Fruit fly (Drosophila melanogaster) whole organism, adult: ENCODE measurements around the gene CG3748.

Experiments
- CG11617 ChIP-seq: fragments of 200-800 bp; sonication (Bioruptor generic); optimal IDR thresholded peaks from 2 replicates; lab custom pipeline; 2017; ENCODE audit warnings: mild to moderate bottlenecking, missing biosample characterization, missing genetic modification reagents, missing genetic modification characterization
- CG12768 ChIP-seq: fragments of 200-800 bp; sonication (Bioruptor generic); optimal IDR thresholded peaks from 2 replicates; lab custom pipeline; 2017; ENCODE audit warnings: missing biosample characterization, missing genetic modification characterization, mild to moderate bottlenecking, moderate library complexity, missing genetic modification reagents
- CG14711 ChIP-seq: fragments of 200-800 bp; sonication (Bioruptor generic); optimal IDR thresholded peaks from 2 replicates; lab custom pipeline; 2018; ENCODE audit warnings: missing biosample characterization, mild to moderate bottlenecking, missing genetic modification characterization, moderate library complexity
- CG1620 ChIP-seq: fragments of 200-800 bp; sonication (Bioruptor generic); optimal IDR thresholded peaks from 2 replicates; lab custom pipeline; 2016; ENCODE audit warnings: missing biosample characterization, missing genetic modification characterization
- CG33017 ChIP-seq: fragments of 200-800 bp; sonication (Bioruptor generic); optimal IDR thresholded peaks from 2 replicates; lab custom pipeline; 2018; ENCODE audit warnings: missing biosample characterization, mild to moderate bottlenecking, missing genetic modification characterization, moderate library complexity
- CG5204 ChIP-seq: fragments of 200-800 bp; sonication (Bioruptor generic); optimal IDR thresholded peaks from 2 replicates; lab custom pipeline; 2016; ENCODE audit warnings: missing biosample characterization, missing genetic modification characterization
- CG7045 ChIP-seq: fragments of 200-800 bp; sonication (Bioruptor generic); optimal IDR thresholded peaks from 2 replicates; lab custom pipeline; 2017; ENCODE audit warnings: missing biosample characterization, mild to moderate bottlenecking, missing genetic modification characterization
- CG7101 ChIP-seq: fragments of 200-800 bp; sonication (Bioruptor generic); optimal IDR thresholded peaks from 2 replicates; lab custom pipeline; 2018; ENCODE audit warnings: missing biosample characterization, mild to moderate bottlenecking, missing genetic modification characterization, moderate library complexity
- Clk ChIP-seq: fragments of 200-800 bp; sonication (Bioruptor generic); optimal IDR thresholded peaks from 2 replicates; lab custom pipeline; 2017; ENCODE audit warnings: missing biosample characterization, missing genetic modification characterization
- Crg-1 ChIP-seq: fragments of 200-800 bp; sonication (Bioruptor generic); optimal IDR thresholded peaks from 2 replicates; lab custom pipeline; 2016; ENCODE audit warnings: missing biosample characterization, missing genetic modification characterization
- Hr96 ChIP-seq: fragments of 200-800 bp; sonication (Bioruptor generic); optimal IDR thresholded peaks from 2 replicates; lab custom pipeline; 2016; ENCODE audit warnings: missing biosample characterization, missing genetic modification characterization
- Mnt ChIP-seq: fragments of 200-800 bp; sonication (Bioruptor generic); optimal IDR thresholded peaks from 2 replicates; lab custom pipeline; 2016; ENCODE audit warnings: missing biosample characterization, mild to moderate bottlenecking, missing genetic modification characterization
- bab1 ChIP-seq: fragments of 200-800 bp; sonication (Bioruptor generic); optimal IDR thresholded peaks from 3 replicates; lab custom pipeline; 2019; ENCODE audit warnings: missing biosample characterization, mild to moderate bottlenecking, missing genetic modification characterization, moderate library complexity
- cic ChIP-seq: fragments of 200-800 bp; sonication (Bioruptor generic); optimal IDR thresholded peaks from 2 replicates; lab custom pipeline; 2017; ENCODE audit warnings: missing biosample characterization, mild to moderate bottlenecking, missing genetic modification characterization, moderate library complexity
- cnc ChIP-seq, 2 experiments: fragments of >200 bp; optimal IDR thresholded peaks; 2 replicates each; lab custom pipeline; 2017
- kay ChIP-seq: fragments of 200-800 bp; sonication (Bioruptor generic); peaks from one replicate; lab custom pipeline; 2016; ENCODE audit warnings: missing biosample characterization, missing genetic modification characterization, borderline replicate concordance
- ovo ChIP-seq: fragments of 200-800 bp; sonication (Bioruptor generic); optimal IDR thresholded peaks from 2 replicates; lab custom pipeline; 2016; ENCODE audit warnings: missing biosample characterization, missing genetic modification characterization
- pad ChIP-seq: fragments of 200-800 bp; sonication (Bioruptor generic); optimal IDR thresholded peaks from 3 replicates; lab custom pipeline; 2017; ENCODE audit warnings: missing biosample characterization, missing genetic modification characterization, mild to moderate bottlenecking, moderate library complexity, missing genetic modification reagents
- tj ChIP-seq: fragments of 200-800 bp; sonication (Bioruptor generic); optimal IDR thresholded peaks from 3 replicates; lab custom pipeline; 2017; ENCODE audit warnings: missing biosample characterization, mild to moderate bottlenecking, missing genetic modification characterization, moderate library complexity
- toe ChIP-seq: fragments of 200-800 bp; sonication (Bioruptor generic); optimal IDR thresholded peaks from 2 replicates; lab custom pipeline; 2016; ENCODE audit warnings: missing biosample characterization, missing genetic modification characterization

Gene CG3748

DNA sequence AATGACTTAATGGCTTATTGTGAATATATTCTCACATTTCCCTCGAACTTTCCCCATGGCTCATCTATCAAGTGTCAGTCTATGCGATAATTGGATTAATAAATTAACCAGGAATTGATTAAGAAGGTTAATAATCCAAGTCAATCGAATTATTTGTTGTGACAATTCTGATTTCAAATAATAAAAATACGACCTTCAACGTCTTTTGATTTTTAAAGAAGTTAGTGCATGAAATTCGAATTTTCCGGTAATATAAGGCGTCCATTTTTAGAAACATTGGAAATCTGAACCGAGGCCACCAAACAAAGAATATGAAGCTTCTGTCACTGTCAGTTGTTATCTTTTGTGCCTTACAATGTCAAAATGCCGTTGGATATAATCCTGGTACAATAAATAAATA, 6.6 kb downstream of the CG3748 start, which contains the start of gene CG43350:
CG43350 (plus strand) TSS at position 301 of the 400 bp plus-strand sequence.
- TF ChIP-seq kay = no peak
- TF ChIP-seq CG7101 (tag; lab: Kevin White, UChicago) = no peak
- no peak for TF ChIP-seq cic (GFP tag; lab: Kevin White, UChicago)
- no peak for TF ChIP-seq Mnt (GFP tag; lab: Kevin White, UChicago)
- no peak for TF ChIP-seq CG5204 (GFP tag; lab: Kevin White, UChicago)
- no peak for TF ChIP-seq CG1620 (GFP tag; lab: Kevin White, UChicago)
- TF ChIP-seq pad (GFP tag; lab: Kevin White, UChicago) = no peak
- TF ChIP-seq Hr96 (GFP tag; lab: Kevin White, UChicago) = no peak
- no peak for TF ChIP-seq CG14711 (tag; lab: Kevin White, UChicago)
- TF ChIP-seq CG33017 (tag; lab: Kevin White, UChicago) = no peak
- TF ChIP-seq CG12768 (GFP tag; lab: Kevin White, UChicago) = no peak
- TF ChIP-seq CG11617 (GFP tag; lab: Kevin White, UChicago) = no peak
- TF ChIP-seq Clk (GFP tag; lab: Kevin White, UChicago) = no peak
- TF ChIP-seq tj (GFP tag; lab: Kevin White, UChicago) = no peak
- no peak for TF ChIP-seq CG7045 (GFP tag; lab: Kevin White, UChicago)
- TF ChIP-seq toe (GFP tag; lab: Kevin White, UChicago) = no peak
- TF ChIP-seq bab1 = no peak
- no peak for TF ChIP-seq cnc (optimal IDR thresholded peaks at IDR 0.05; lab: Kevin White, UChicago)
- TF ChIP-seq Crg-1 (GFP tag; lab: Kevin White, UChicago) = no peak
- TF ChIP-seq ovo (GFP tag; lab: Kevin White, UChicago) = no peak

- TF ChIP-seq Hr96 (GFP tag; lab: Kevin White, UChicago) (no peak), CG5204 (GFP tag; lab: Kevin White, UChicago) (no peak), Clk (GFP tag; lab: Kevin White, UChicago) (no peak), Mnt (GFP tag; lab: Kevin White, UChicago) (no peak), toe (GFP tag; lab: Kevin White, UChicago) (no peak), Crg-1 (GFP tag; lab: Kevin White, UChicago) (no peak), CG14711 (tag; lab: Kevin White, UChicago) (no peak)
Observed at dm6 chr2L:9350170-9350569, 7.5 kb downstream of the CG3748 start, which contains the start of gene CG13110. Gene CG13110, plus strand, starts transcription at chr2L:9350470.

dm6 chr2L:9367340-9367739, 24.7 kb downstream of the CG3748 start, which contains the start of gene CG34181:
Gene CG34181, plus strand, starts transcription at chr2L:9367640.
- TF ChIP-seq cnc (optimal IDR thresholded peaks at IDR 0.05; lab: Kevin White, UChicago) (no peak), Clk (GFP tag; lab: Kevin White, UChicago) (no peak), Mnt (GFP tag; lab: Kevin White, UChicago) (no peak), ovo (GFP tag; lab: Kevin White, UChicago) (no peak), CG14711 (tag; lab: Kevin White, UChicago) (no peak), CG12768 (GFP tag; lab: Kevin White, UChicago) (no peak), cic (GFP tag; lab: Kevin White, UChicago) (no peak), CG11617 (GFP tag; lab: Kevin White, UChicago) (no peak), CG1620 (GFP tag; lab: Kevin White, UChicago) (no peak), kay (no peak), CG5204 (GFP tag; lab: Kevin White, UChicago) (no peak), pad (GFP tag; lab: Kevin White, UChicago) (no peak), toe (GFP tag; lab: Kevin White, UChicago) (no peak), CG33017 (tag; lab: Kevin White, UChicago) (no peak)

- TF ChIP-seq CG1620 (GFP tag; lab: Kevin White, UChicago) (no peak), toe (GFP tag; lab: Kevin White, UChicago) (no peak), tj (GFP tag; lab: Kevin White, UChicago) (no peak), CG14711 (tag; lab: Kevin White, UChicago) (no peak), Mnt (GFP tag; lab: Kevin White, UChicago) (no peak)
Observed at dm6 chr2L:9369724-9370123, 27.1 kb downstream of the CG3748 start.

- no peak for TF ChIP-seq CG12768 (GFP tag; lab: Kevin White, UChicago)
- TF ChIP-seq CG7101 (tag; lab: Kevin White, UChicago) = no peak
- TF ChIP-seq tj (GFP tag; lab: Kevin White, UChicago) = no peak
- TF ChIP-seq kay = no peak
- TF ChIP-seq Hr96 (GFP tag; lab: Kevin White, UChicago) = no peak
- no peak for TF ChIP-seq CG7045 (GFP tag; lab: Kevin White, UChicago)
- TF ChIP-seq CG33017 (tag; lab: Kevin White, UChicago) = no peak
- TF ChIP-seq CG1620 (GFP tag; lab: Kevin White, UChicago) = no peak
- TF ChIP-seq CG11617 (GFP tag; lab: Kevin White, UChicago) = no peak
- TF ChIP-seq bab1 = no peak
- TF ChIP-seq cnc (optimal IDR thresholded peaks at IDR 0.05; lab: Kevin White, UChicago) = no peak
- TF ChIP-seq Clk (GFP tag; lab: Kevin White, UChicago) = no peak
- TF ChIP-seq pad (GFP tag; lab: Kevin White, UChicago) = no peak
- no peak for TF ChIP-seq ovo (GFP tag; lab: Kevin White, UChicago)
- TF ChIP-seq CG14711 (tag; lab: Kevin White, UChicago) = no peak
- TF ChIP-seq Mnt (GFP tag; lab: Kevin White, UChicago) = no peak
- no peak for TF ChIP-seq cic (GFP tag; lab: Kevin White, UChicago)
- no peak for TF ChIP-seq CG5204 (GFP tag; lab: Kevin White, UChicago)
- TF ChIP-seq toe (GFP tag; lab: Kevin White, UChicago) = no peak
- no peak for TF ChIP-seq Crg-1 (GFP tag; lab: Kevin White, UChicago)
Observed at dm6 chr2L:9377789-9378188, 35.2 kb downstream of the CG3748 start.

DNA sequence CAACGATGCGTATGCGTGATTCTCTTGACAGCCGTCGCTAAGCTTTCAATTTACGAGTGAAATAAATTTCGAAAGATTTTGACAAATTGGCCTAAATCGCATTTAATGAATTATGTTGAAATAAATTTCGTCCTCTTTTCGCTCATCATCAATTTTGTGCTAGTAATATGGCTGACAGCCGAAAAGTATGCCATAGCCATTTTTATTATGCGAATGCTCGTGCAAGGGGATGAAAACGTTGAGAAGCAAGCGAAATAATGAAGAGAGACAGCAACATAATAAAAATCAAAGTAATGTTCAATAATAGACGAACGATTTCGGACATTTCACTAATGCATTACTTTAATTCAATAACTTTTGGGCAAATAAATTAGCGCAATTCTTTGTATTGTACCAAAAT, 43.6 kb downstream of the CG3748 start:
- TF ChIP-seq pad (GFP tag; lab: Kevin White, UChicago) = peak; percentile 98
- TF ChIP-seq CG1620 (GFP tag; lab: Kevin White, UChicago) = no peak
- TF ChIP-seq CG12768 (GFP tag; lab: Kevin White, UChicago) = no peak
- peak; percentile 20 for TF ChIP-seq kay
